Fruit fly (Drosophila melanogaster) whole organism, wandering third instar larva: ENCODE measurements around the gene CG13895.

Source experiments
- Abd-B ChIP-seq: fragments of >200 bp; optimal IDR thresholded peaks from 2 replicates; lab custom pipeline; 2017; ENCODE audit warnings: missing biosample characterization, missing genetic modification characterization
- CG9705 ChIP-seq: fragments of 200-800 bp; sonication (Bioruptor generic); optimal IDR thresholded peaks from 2 replicates; lab custom pipeline; 2018; ENCODE audit warnings: missing biosample characterization, mild to moderate bottlenecking, missing genetic modification characterization
- CrebA ChIP-seq: fragments of 200-800 bp; sonication (Bioruptor generic); optimal IDR thresholded peaks from 2 replicates; lab custom pipeline; 2016; ENCODE audit warnings: missing biosample characterization, mild to moderate bottlenecking, missing genetic modification characterization, borderline replicate concordance
- Dif ChIP-seq: fragments of 200-275, 200-300 bp; sonication (Bioruptor generic); optimal IDR thresholded peaks from 2 replicates; lab custom pipeline; 2018; ENCODE audit warnings: missing biosample characterization, missing genetic modification characterization; ENCODE audit not compliant: partially characterized antibody
- HLH106 ChIP-seq: fragments of 200-800 bp; optimal IDR thresholded peaks from 3 replicates; lab custom pipeline; 2019; ENCODE audit warnings: missing biosample characterization, mild to moderate bottlenecking, missing genetic modification characterization, moderate library complexity
- Hnf4 ChIP-seq: fragments of 200-800 bp; sonication (Bioruptor generic); optimal IDR thresholded peaks from 2 replicates; lab custom pipeline; 2016; ENCODE audit warnings: missing biosample characterization, mild to moderate bottlenecking, missing genetic modification characterization
- Hr78 ChIP-seq: fragments of >200 bp; optimal IDR thresholded peaks from 2 replicates; lab custom pipeline; 2017; ENCODE audit warnings: missing biosample characterization, missing genetic modification characterization
- Hr83 ChIP-seq: fragments of 200-300 bp; sonication (Bioruptor generic); optimal IDR thresholded peaks from 2 replicates; lab custom pipeline; 2016; ENCODE audit warnings: missing biosample characterization, mild to moderate bottlenecking, missing genetic modification characterization, moderate library complexity; ENCODE audit not compliant: poor library complexity, severe bottlenecking
- OdsH ChIP-seq: fragments of 200-800 bp; sonication (Bioruptor generic); optimal IDR thresholded peaks from 2 replicates; lab custom pipeline; 2016; ENCODE audit warnings: missing biosample characterization, mild to moderate bottlenecking, missing genetic modification characterization
- Rel ChIP-seq, 2 experiments: fragments of 200-800 bp; sonication (Bioruptor generic) in 1 of 2; optimal IDR thresholded peaks; 2 replicates in 1 of 2; 3 replicates in 1 of 2; lab custom pipeline; 2016 to 2019; ENCODE audit warnings: mild to moderate bottlenecking in 2 of 2, missing biosample characterization in 2 of 2, missing genetic modification characterization in 2 of 2, moderate library complexity in 1 of 2
- Vsx2 ChIP-seq: fragments of 200-300, 225-300 bp; sonication (Bioruptor generic); optimal IDR thresholded peaks from 2 replicates; lab custom pipeline; 2018; ENCODE audit warnings: missing biosample characterization, missing genetic modification characterization; ENCODE audit not compliant: partially characterized antibody
- br ChIP-seq: fragments of 200-800 bp; sonication (Bioruptor generic); optimal IDR thresholded peaks from 2 replicates; lab custom pipeline; 2016; ENCODE audit warnings: missing biosample characterization, missing genetic modification characterization
- ey ChIP-seq: fragments of 200-800 bp; sonication (Bioruptor generic); optimal IDR thresholded peaks from 2 replicates; lab custom pipeline; 2016; ENCODE audit warnings: missing biosample characterization, missing genetic modification characterization
- foxo ChIP-seq, 2 experiments: fragments of 200-800 bp; sonication (Bioruptor generic); optimal IDR thresholded peaks; 2 replicates in 1 of 2; 3 replicates in 1 of 2; lab custom pipeline; 2016 to 2017; ENCODE audit warnings: missing biosample characterization in 2 of 2, missing genetic modification characterization in 2 of 2
- fru ChIP-seq: fragments of 200-800 bp; sonication (Bioruptor generic); optimal IDR thresholded peaks from 3 replicates; lab custom pipeline; 2016; ENCODE audit warnings: missing biosample characterization, mild to moderate bottlenecking, missing genetic modification characterization
- h ChIP-seq: fragments of 200-800 bp; sonication (Bioruptor generic); optimal IDR thresholded peaks from 3 replicates; lab custom pipeline; 2016; ENCODE audit warnings: missing biosample characterization, mild to moderate bottlenecking, missing genetic modification characterization
- jim ChIP-seq: fragments of 175-275, 200-325 bp; sonication (Bioruptor generic); optimal IDR thresholded peaks from 2 replicates; lab custom pipeline; 2016; ENCODE audit warnings: missing biosample characterization, mild to moderate bottlenecking, missing genetic modification characterization
- psq ChIP-seq: fragments of 200-800 bp; sonication (Bioruptor generic); optimal IDR thresholded peaks from 3 replicates; lab custom pipeline; 2017; ENCODE audit warnings: missing biosample characterization, mild to moderate bottlenecking, missing genetic modification characterization, moderate library complexity
- rgr ChIP-seq: fragments of 200-800 bp; sonication (Bioruptor generic); optimal IDR thresholded peaks from 3 replicates; lab custom pipeline; 2016; ENCODE audit warnings: missing biosample characterization, mild to moderate bottlenecking, missing genetic modification characterization
- sage ChIP-seq: fragments of 200-800 bp; sonication (Bioruptor generic); optimal IDR thresholded peaks from 2 replicates; lab custom pipeline; 2016; ENCODE audit warnings: missing biosample characterization, mild to moderate bottlenecking, missing genetic modification characterization
- tai ChIP-seq: sonication (Bioruptor generic); optimal IDR thresholded peaks from 2 replicates; lab custom pipeline; 2016; ENCODE audit warnings: missing biosample characterization, missing genetic modification characterization
- usp ChIP-seq: fragments of >200 bp; optimal IDR thresholded peaks from 2 replicates; lab custom pipeline; 2017; ENCODE audit warnings: missing biosample characterization, missing genetic modification characterization
- woc ChIP-seq: sonication (Bioruptor generic); optimal IDR thresholded peaks from 2 replicates; lab custom pipeline; 2016; ENCODE audit warnings: missing biosample characterization, mild to moderate bottlenecking, missing genetic modification characterization

CG13895 gene

DNA sequence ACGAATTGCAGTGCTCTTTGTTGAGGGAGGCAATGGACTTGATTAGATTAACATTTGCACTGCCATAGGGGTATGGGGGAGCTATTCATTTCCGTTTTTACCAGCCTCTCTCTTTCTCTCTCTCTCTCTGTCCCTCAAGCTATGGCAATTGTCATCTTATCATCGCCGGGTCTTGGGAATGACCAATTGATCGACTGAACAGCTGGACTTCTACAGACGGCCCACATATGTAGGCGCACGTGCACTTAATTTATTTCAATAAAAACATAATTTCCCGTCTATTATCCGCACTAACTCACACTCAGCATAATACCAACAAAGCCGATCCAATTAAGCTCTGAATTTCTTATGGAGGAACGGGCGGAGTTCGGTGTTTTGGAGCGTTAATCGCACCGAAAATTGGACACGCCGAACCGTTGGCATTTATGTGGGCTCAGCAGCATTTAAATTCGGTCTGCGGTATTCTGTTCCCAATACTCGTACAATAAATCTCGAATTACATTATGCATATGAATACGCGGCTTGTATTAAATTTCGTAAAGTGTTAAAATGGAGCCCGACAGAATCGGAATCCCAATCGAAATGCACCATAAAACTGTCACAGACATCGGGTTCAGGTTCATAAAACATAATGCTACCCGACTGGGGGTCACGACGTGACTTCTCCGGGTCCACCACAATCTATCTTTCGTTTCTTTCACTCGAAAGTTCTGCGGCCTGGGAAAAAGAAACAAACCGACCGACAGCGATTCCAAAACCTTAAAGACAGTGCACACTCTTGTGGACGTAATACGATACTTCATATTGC, 15.9 kb upstream of the CG13895 start:
- TF ChIP-seq Hr78 (GFP tag; lab: Kevin White, UChicago) (no peak), Vsx2 (GFP tag; lab: Kevin White, UChicago) (no peak)
- TF ChIP-seq, all 38 proteins: peak for 0

- TF ChIP-seq woc (GFP tag; lab: Kevin White, UChicago): no peak
- TF ChIP-seq h (GFP tag; lab: Kevin White, UChicago): peak; percentile 16
- TF ChIP-seq foxo (GFP tag; optimal IDR thresholded peaks at IDR 0.05; lab: Kevin White, UChicago): peak in 1 of 2 experiments; percentile 11
- TF ChIP-seq, all 38 proteins: peak for 2
Observed at dm6 chr3L:722386-722785, 14.4 kb upstream of the CG13895 start.

- TF ChIP-seq rgr (GFP tag; lab: Kevin White, UChicago) (no peak), CrebA (GFP tag; lab: Kevin White, UChicago) (no peak)
Observed at dm6 chr3L:721863-722262, 13.9 kb upstream of the CG13895 start.

DNA sequence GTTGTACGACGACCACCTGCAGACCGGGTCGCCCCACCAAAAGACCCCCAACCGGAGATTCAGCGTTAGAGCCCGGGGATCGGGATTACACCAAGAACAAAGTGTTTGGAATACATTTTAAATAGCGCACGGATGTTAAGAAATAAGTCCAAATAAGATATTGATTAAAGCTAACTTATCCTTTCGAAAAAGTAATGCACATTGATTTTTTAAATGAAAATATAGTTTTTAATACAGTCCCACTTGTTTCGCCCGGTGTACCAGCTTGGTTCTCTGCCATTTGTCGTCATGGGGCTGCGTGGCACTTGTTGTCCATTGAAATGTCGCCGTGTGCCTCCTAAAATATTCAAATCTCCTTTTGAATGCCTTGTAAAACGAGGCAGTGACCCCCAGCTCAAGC, 13.0 kb upstream of the CG13895 start:
- TF ChIP-seq br (GFP tag; lab: Kevin White, UChicago): no peak
- TF ChIP-seq Hr83 (GFP tag; lab: Kevin White, UChicago): no peak
- no peak for TF ChIP-seq Abd-B
- TF ChIP-seq h (GFP tag; lab: Kevin White, UChicago): peak; percentile 27
- peak; percentile 21 for TF ChIP-seq fru (GFP tag; lab: Kevin White, UChicago)

DNA sequence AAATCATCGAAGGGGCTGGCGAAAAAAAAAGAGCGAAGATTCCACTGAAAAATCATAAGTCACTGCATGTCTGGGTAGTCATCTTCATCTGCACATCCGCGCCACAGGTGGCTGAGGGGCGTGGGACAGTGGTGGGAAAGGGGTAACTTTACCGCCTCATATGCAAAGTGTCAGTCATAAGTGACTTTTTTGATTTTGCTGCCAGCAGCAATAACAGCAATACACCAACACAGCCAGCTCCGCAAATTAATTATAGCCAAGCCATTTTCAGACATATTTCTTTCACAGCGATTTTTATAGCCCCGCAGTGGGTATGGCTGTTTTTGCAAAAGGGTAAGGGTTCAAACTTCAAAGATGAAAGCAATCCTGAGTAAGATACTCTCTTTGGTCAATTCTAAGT, 10.4 kb upstream of the CG13895 start:
- TF ChIP-seq Dif (GFP tag; lab: Kevin White, UChicago) (no peak), foxo (GFP tag; optimal IDR thresholded peaks at IDR 0.05; lab: Kevin White, UChicago) (no peak), CrebA (GFP tag; lab: Kevin White, UChicago) (no peak), ey (GFP tag; lab: Kevin White, UChicago) (no peak), jim (GFP tag; lab: Kevin White, UChicago) (no peak), sage (GFP tag; lab: Kevin White, UChicago) (no peak), CG9705 (GFP tag; lab: Kevin White, UChicago) (no peak), usp (GFP tag; lab: Kevin White, UChicago) (no peak), woc (GFP tag; lab: Kevin White, UChicago) (no peak), HLH106 (tag; lab: Kevin White, UChicago) (no peak), tai (GFP tag; lab: Kevin White, UChicago) (no peak), br (GFP tag; lab: Kevin White, UChicago) (no peak), Hr78 (GFP tag; lab: Kevin White, UChicago) (no peak), OdsH (GFP tag; lab: Kevin White, UChicago) (no peak)

DNA sequence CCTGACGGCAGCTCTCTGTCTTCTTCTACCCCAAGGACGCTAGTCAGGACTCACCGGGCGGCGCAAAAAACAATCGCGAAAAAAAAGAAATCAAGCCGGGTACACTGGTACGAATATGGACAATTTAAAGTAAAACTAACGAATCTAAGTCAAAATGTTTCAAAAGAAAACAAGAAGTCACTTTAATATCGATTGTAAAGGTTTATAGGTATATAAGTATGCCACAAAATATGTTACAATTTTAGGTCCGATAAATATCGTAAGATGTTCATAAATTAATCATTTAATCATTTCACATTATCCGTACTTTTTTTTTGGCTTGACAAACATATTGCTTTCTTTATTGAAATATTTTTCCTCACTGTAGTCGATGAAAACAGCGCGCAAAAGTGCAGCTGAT, 8.1 kb upstream of the CG13895 start:
- no peak for TF ChIP-seq psq (GFP tag; lab: Kevin White, UChicago)
- TF ChIP-seq foxo (GFP tag; optimal IDR thresholded peaks at IDR 0.05; lab: Kevin White, UChicago): peak in 1 of 2 experiments; percentile 32
- no peak for TF ChIP-seq HLH106 (tag; lab: Kevin White, UChicago)
- TF ChIP-seq usp (GFP tag; lab: Kevin White, UChicago): no peak
- TF ChIP-seq br (GFP tag; lab: Kevin White, UChicago): peak; percentile 18
- TF ChIP-seq fru (GFP tag; lab: Kevin White, UChicago): peak; percentile 17
- TF ChIP-seq Abd-B: no peak
- no peak for TF ChIP-seq Hnf4 (GFP tag; lab: Kevin White, UChicago)
- TF ChIP-seq Rel (GFP tag; optimal IDR thresholded peaks at IDR 0.05; lab: Kevin White, UChicago): no peak
- no peak for TF ChIP-seq Rel (tag; optimal IDR thresholded peaks at IDR 0.05; lab: Kevin White, UChicago)
- no peak for TF ChIP-seq jim (GFP tag; lab: Kevin White, UChicago)
- no peak for TF ChIP-seq ey (GFP tag; lab: Kevin White, UChicago)
- peak; percentile 7 for TF ChIP-seq woc (GFP tag; lab: Kevin White, UChicago)
- TF ChIP-seq, all 38 proteins: peak for 4
